Fruit fly (Drosophila melanogaster): Measurements from ENCODE around the gene CG3277.

CG3277 gene

dm6 chr2L:3356193-3356645 lies 52.3 kb downstream of the CG3277 start:
- TF ChIP-seq foxo (GFP tag; optimal IDR thresholded peaks at IDR 0.05), result no peak
- TF ChIP-seq brk (GFP tag; optimal IDR thresholded peaks at IDR 0.05), result no peak
- no peak for TF ChIP-seq tai (GFP tag; optimal IDR thresholded peaks at IDR 0.05)
- TF ChIP-seq Vsx2 (GFP tag; optimal IDR thresholded peaks at IDR 0.05; ENCODE audit: partially characterized antibody), result no peak
- no peak for TF ChIP-seq dsf (GFP tag; optimal IDR thresholded peaks at IDR 0.05; ENCODE audit: borderline replicate concordance)
- no peak for TF ChIP-seq CrebA (GFP tag; optimal IDR thresholded peaks at IDR 0.05; ENCODE audit: borderline replicate concordance)
- no peak for TF ChIP-seq sv (GFP tag; optimal IDR thresholded peaks at IDR 0.05)
- no peak for TF ChIP-seq psq (GFP tag; optimal IDR thresholded peaks at IDR 0.05)
- TF ChIP-seq Hr83 (GFP tag; optimal IDR thresholded peaks at IDR 0.05; ENCODE audit: poor library complexity, severe bottlenecking), result no peak
- no peak for TF ChIP-seq Abd-B (GFP tag; optimal IDR thresholded peaks at IDR 0.05)
- no peak for TF ChIP-seq usp (GFP tag; optimal IDR thresholded peaks at IDR 0.05)
- TF ChIP-seq rgr (GFP tag; optimal IDR thresholded peaks at IDR 0.05), result peak; percentile 23
- TF ChIP-seq Jra (GFP tag; optimal IDR thresholded peaks at IDR 0.05), result no peak
- no peak for TF ChIP-seq dl (GFP tag; optimal IDR thresholded peaks at IDR 0.05; ENCODE audit: insufficient read depth in 1 of 2, partially characterized antibody in 2 of 2)
- no peak for TF ChIP-seq br (GFP tag; optimal IDR thresholded peaks at IDR 0.05)
- TF ChIP-seq Dif (GFP tag; optimal IDR thresholded peaks at IDR 0.05; ENCODE audit: partially characterized antibody), result no peak
- no peak for TF ChIP-seq lola (GFP tag; optimal IDR thresholded peaks at IDR 0.05)
- TF ChIP-seq fru (GFP tag; optimal IDR thresholded peaks at IDR 0.05), result no peak
- peak; percentile 9 for TF ChIP-seq Rel (GFP tag; optimal IDR thresholded peaks at IDR 0.05)
- TF ChIP-seq Rel (tag; optimal IDR thresholded peaks at IDR 0.05), result no peak
- TF ChIP-seq jim (GFP tag; optimal IDR thresholded peaks at IDR 0.05), result no peak
- no peak for TF ChIP-seq Mio (GFP tag; optimal IDR thresholded peaks at IDR 0.05)
- peak; percentile 7 for TF ChIP-seq CG32264 (GFP tag; optimal IDR thresholded peaks at IDR 0.05)
- no peak for TF ChIP-seq OdsH (GFP tag; optimal IDR thresholded peaks at IDR 0.05)
- no peak for TF ChIP-seq Myc (optimal IDR thresholded peaks at IDR 0.05)
- TF ChIP-seq sage (GFP tag; optimal IDR thresholded peaks at IDR 0.05), result no peak
- no peak for TF ChIP-seq dmrt93B (GFP tag; optimal IDR thresholded peaks at IDR 0.05)
- no peak for TF ChIP-seq GATAd (GFP tag; optimal IDR thresholded peaks at IDR 0.05)
- TF ChIP-seq N (GFP tag; optimal IDR thresholded peaks at IDR 0.05), result no peak
- no peak for TF ChIP-seq Hr78 (GFP tag; optimal IDR thresholded peaks at IDR 0.05)
- TF ChIP-seq ey (GFP tag; optimal IDR thresholded peaks at IDR 0.05), result no peak
- TF ChIP-seq pan (optimal IDR thresholded peaks at IDR 0.05), result no peak
- no peak for TF ChIP-seq HLH106 (tag; optimal IDR thresholded peaks at IDR 0.05)
- peak; percentile 41 for TF ChIP-seq Hnf4 (GFP tag; optimal IDR thresholded peaks at IDR 0.05)
- TF ChIP-seq Dfd (GFP tag; optimal IDR thresholded peaks at IDR 0.05), result no peak
- no peak for TF ChIP-seq h (GFP tag; optimal IDR thresholded peaks at IDR 0.05)
- TF ChIP-seq Sp1 (GFP tag; optimal IDR thresholded peaks at IDR 0.05), result peak; percentile 25
- no peak for TF ChIP-seq CG9705 (GFP tag; optimal IDR thresholded peaks at IDR 0.05)
- no peak for TF ChIP-seq woc (GFP tag; optimal IDR thresholded peaks at IDR 0.05)

- TF ChIP-seq woc (GFP tag; optimal IDR thresholded peaks at IDR 0.05) (no peak), pan (optimal IDR thresholded peaks at IDR 0.05) (no peak), Jra (GFP tag; optimal IDR thresholded peaks at IDR 0.05) (no peak), psq (GFP tag; optimal IDR thresholded peaks at IDR 0.05) (no peak), Rel (GFP tag; optimal IDR thresholded peaks at IDR 0.05) (no peak), Rel (tag; optimal IDR thresholded peaks at IDR 0.05) (peak; percentile 64), Mio (GFP tag; optimal IDR thresholded peaks at IDR 0.05) (no peak), h (GFP tag; optimal IDR thresholded peaks at IDR 0.05) (no peak), foxo (GFP tag; optimal IDR thresholded peaks at IDR 0.05) (no peak), dmrt93B (GFP tag; optimal IDR thresholded peaks at IDR 0.05) (no peak), Abd-B (GFP tag; optimal IDR thresholded peaks at IDR 0.05) (no peak), ey (GFP tag; optimal IDR thresholded peaks at IDR 0.05) (no peak), CG9705 (GFP tag; optimal IDR thresholded peaks at IDR 0.05) (no peak), Myc (optimal IDR thresholded peaks at IDR 0.05) (peak; percentile 53), CG32264 (GFP tag; optimal IDR thresholded peaks at IDR 0.05) (no peak), Vsx2 (GFP tag; optimal IDR thresholded peaks at IDR 0.05; ENCODE audit: partially characterized antibody) (no peak), rgr (GFP tag; optimal IDR thresholded peaks at IDR 0.05) (no peak), Dif (GFP tag; optimal IDR thresholded peaks at IDR 0.05; ENCODE audit: partially characterized antibody) (no peak), Hr83 (GFP tag; optimal IDR thresholded peaks at IDR 0.05; ENCODE audit: poor library complexity, severe bottlenecking) (no peak), sage (GFP tag; optimal IDR thresholded peaks at IDR 0.05) (peak; percentile 26), sv (GFP tag; optimal IDR thresholded peaks at IDR 0.05) (no peak), Sp1 (GFP tag; optimal IDR thresholded peaks at IDR 0.05) (no peak), OdsH (GFP tag; optimal IDR thresholded peaks at IDR 0.05) (no peak), tai (GFP tag; optimal IDR thresholded peaks at IDR 0.05) (no peak), N (GFP tag; optimal IDR thresholded peaks at IDR 0.05) (no peak), CrebA (GFP tag; optimal IDR thresholded peaks at IDR 0.05; ENCODE audit: borderline replicate concordance) (peak; percentile 35), brk (GFP tag; optimal IDR thresholded peaks at IDR 0.05) (no peak)
These were observed 53.1 kb downstream of the CG3277 start, which contains the start of gene CG8838 for dm6 chr2L:3356790-3357696. Gene CG8838, plus strand, starts transcription at chr2L:3357646.

All from whole organism, wandering third instar larva.